Worm (Caenorhabditis elegans): ENCODE data around the gene C45G9.12.

DNA sequence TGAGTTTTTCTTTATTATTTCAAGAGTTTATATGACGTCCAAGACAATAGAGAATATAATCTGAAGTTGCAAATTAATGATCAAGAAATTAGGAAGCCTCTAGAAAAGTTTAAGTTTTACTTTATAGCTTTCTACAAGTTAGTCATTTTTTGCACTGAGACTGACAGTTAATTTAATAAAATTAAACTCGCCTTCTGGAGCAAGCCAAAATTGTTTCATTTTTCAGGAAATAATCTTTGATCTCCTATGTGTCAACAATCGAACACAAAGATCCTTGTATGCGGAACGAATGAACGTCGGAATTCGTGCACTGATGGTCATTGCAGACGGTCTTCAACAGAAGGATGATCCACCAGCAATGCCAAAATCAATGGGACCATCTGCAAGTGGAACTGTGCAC is 41.0 kb upstream of the C45G9.12 start:
- TF ChIP-seq aly-1 (tag; optimal IDR thresholded peaks at IDR 0.05) (no peak), tbx-37 (GFP tag; conservative IDR thresholded peaks at IDR 0.05) (no peak), ama-1 (optimal IDR thresholded peaks at IDR 0.05) (no peak), ceh-36 (tag; optimal IDR thresholded peaks at IDR 0.05) (no peak), pes-1 (GFP tag; IDR thresholded peaks at IDR 0.05) (no peak), tra-4 (tag; optimal IDR thresholded peaks at IDR 0.05) (no peak), flt-1 (GFP tag; IDR thresholded peaks at IDR 0.05) (no peak), hnd-1 (tag; optimal IDR thresholded peaks at IDR 0.05) (no peak), hmg-4 (GFP tag; optimal IDR thresholded peaks at IDR 0.05) (no peak), F13C5.2 (tag; optimal IDR thresholded peaks at IDR 0.05) (no peak), ceh-13 (GFP tag; optimal IDR thresholded peaks at IDR 0.05) (no peak), scrt-1 (GFP tag; IDR thresholded peaks at IDR 0.05) (no peak)

Measured in whole organism, early embryonic.